Worm (Caenorhabditis elegans) whole organism, mixed stage, embryonic: ENCODE data around the gene C01G12.5.

Experiments used
- M03D4.4 ChIP-seq: sonication (generic microtip); optimal IDR thresholded peaks from 2 replicates; lab custom pipeline; 2017; ENCODE audit warnings: mild to moderate bottlenecking, missing genetic modification characterization, missing compliant biosample characterization
- bed-3 ChIP-seq: fragments of 200-800 bp; sonication (Bioruptor generic); optimal IDR thresholded peaks from 3 replicates; lab custom pipeline; 2018; ENCODE audit warnings: mild to moderate bottlenecking, missing genetic modification characterization, moderate library complexity, missing compliant biosample characterization
- ceh-39 ChIP-seq: fragments of 150-350 bp; optimal IDR thresholded peaks from 2 replicates; lab custom pipeline; 2014; ENCODE audit warnings: missing biosample characterization, missing genetic modification characterization
- ceh-43 ChIP-seq: fragments of 200-800 bp; sonication (Bioruptor generic); optimal IDR thresholded peaks from 2 replicates; lab custom pipeline; 2018; ENCODE audit warnings: mild to moderate bottlenecking, missing genetic modification characterization, moderate library complexity, missing compliant biosample characterization
- ceh-83 ChIP-seq: fragments of 200-800 bp; sonication (Bioruptor generic); optimal IDR thresholded peaks from 2 replicates; lab custom pipeline; 2018; ENCODE audit warnings: mild to moderate bottlenecking, missing genetic modification characterization, missing compliant biosample characterization
- ces-1 ChIP-seq: fragments of 150-350 bp; optimal IDR thresholded peaks from 2 replicates; lab custom pipeline; 2014; ENCODE audit warnings: missing biosample characterization, missing genetic modification reagents, missing genetic modification characterization
- cnd-1 ChIP-seq: fragments of 200-800 bp; sonication (Bioruptor generic); optimal IDR thresholded peaks from 2 replicates; lab custom pipeline; 2018; ENCODE audit warnings: mild to moderate bottlenecking, missing genetic modification characterization, missing compliant biosample characterization
- drap-1 ChIP-seq: fragments of 200-800 bp; sonication (Bioruptor generic); optimal IDR thresholded peaks from 3 replicates; lab custom pipeline; 2018; ENCODE audit warnings: mild to moderate bottlenecking, missing genetic modification characterization, missing compliant biosample characterization
- elt-1 ChIP-seq: sonication (generic microtip); optimal IDR thresholded peaks from 2 replicates; lab custom pipeline; 2017; ENCODE audit warnings: missing genetic modification characterization, mild to moderate bottlenecking, missing compliant biosample characterization, antibody characterized with exemption, moderate library complexity, borderline replicate concordance; ENCODE audit not compliant: insufficient read depth
- elt-3 ChIP-seq: fragments of 150-350 bp; optimal IDR thresholded peaks from 2 replicates; lab custom pipeline; 2014; ENCODE audit warnings: missing biosample characterization, missing genetic modification characterization
- flh-1 ChIP-seq: fragments of 200-800 bp; sonication (Bioruptor generic); optimal IDR thresholded peaks from 2 replicates; lab custom pipeline; 2018; ENCODE audit warnings: mild to moderate bottlenecking, missing genetic modification characterization, moderate library complexity, missing compliant biosample characterization
- ham-2 ChIP-seq: fragments of 200-800 bp; sonication (Bioruptor generic); optimal IDR thresholded peaks from 2 replicates; lab custom pipeline; 2018; ENCODE audit warnings: mild to moderate bottlenecking, missing genetic modification characterization, missing compliant biosample characterization
- hlh-1 ChIP-seq: fragments of 150-350 bp; optimal IDR thresholded peaks from 2 replicates; lab custom pipeline; 2014; ENCODE audit warnings: missing biosample characterization, missing genetic modification reagents, missing genetic modification characterization
- lin-13 ChIP-seq: fragments of 150-350 bp; optimal IDR thresholded peaks from 2 replicates; lab custom pipeline; 2014; ENCODE audit warnings: missing biosample characterization, missing genetic modification characterization
- lin-32 ChIP-seq: fragments of 200-800 bp; sonication (Bioruptor generic); optimal IDR thresholded peaks from 2 replicates; lab custom pipeline; 2018; ENCODE audit warnings: mild to moderate bottlenecking, missing genetic modification characterization, missing compliant biosample characterization
- lsy-2 ChIP-seq: fragments of 150-350 bp; optimal IDR thresholded peaks from 2 replicates; lab custom pipeline; 2014; ENCODE audit warnings: missing biosample characterization, missing genetic modification characterization
- mab-5 ChIP-seq: fragments of 150-350 bp; optimal IDR thresholded peaks from 2 replicates; lab custom pipeline; 2014; ENCODE audit warnings: missing biosample characterization, missing genetic modification characterization
- mep-1 ChIP-seq: fragments of 150-350 bp; optimal IDR thresholded peaks from 2 replicates; lab custom pipeline; 2017; ENCODE audit warnings: missing biosample characterization, missing genetic modification reagents, missing genetic modification characterization, inconsistent platforms
- mls-2 ChIP-seq: sonication (generic microtip); optimal IDR thresholded peaks from 2 replicates; lab custom pipeline; 2016; ENCODE audit warnings: mild to moderate bottlenecking, missing genetic modification characterization, moderate library complexity, missing compliant biosample characterization
- nhr-2 ChIP-seq: fragments of 150-350 bp; optimal IDR thresholded peaks from 2 replicates; lab custom pipeline; 2014; ENCODE audit warnings: missing biosample characterization, missing genetic modification characterization
- nhr-237 ChIP-seq: fragments of 150-350 bp; optimal IDR thresholded peaks from 2 replicates; lab custom pipeline; 2014; ENCODE audit warnings: missing biosample characterization, missing genetic modification characterization
- nhr-28 ChIP-seq: fragments of 150-350 bp; optimal IDR thresholded peaks from 2 replicates; lab custom pipeline; 2014; ENCODE audit warnings: missing biosample characterization, missing genetic modification characterization
- nhr-76 ChIP-seq: sonication (generic microtip); optimal IDR thresholded peaks from 2 replicates; lab custom pipeline; 2017; ENCODE audit warnings: missing biosample characterization, missing genetic modification characterization
- pha-4 ChIP-seq: fragments of 150-350 bp; optimal IDR thresholded peaks from 2 replicates; lab custom pipeline; 2018; ENCODE audit warnings: missing biosample characterization, missing genetic modification reagents, missing genetic modification characterization
- snpc-4 ChIP-seq: fragments of 150-350 bp; optimal IDR thresholded peaks from 2 replicates; lab custom pipeline; 2014; ENCODE audit warnings: missing biosample characterization, missing genetic modification characterization
- sptf-1 ChIP-seq: sonication (generic microtip); optimal IDR thresholded peaks from 2 replicates; lab custom pipeline; 2017; ENCODE audit warnings: mild to moderate bottlenecking, missing genetic modification characterization, moderate library complexity, missing compliant biosample characterization
- tbx-8 ChIP-seq: fragments of 200-800 bp; sonication (Bioruptor generic); optimal IDR thresholded peaks from 2 replicates; lab custom pipeline; 2018; ENCODE audit warnings: mild to moderate bottlenecking, missing genetic modification characterization, moderate library complexity, missing compliant biosample characterization
- unc-120 ChIP-seq: sonication (generic microtip); optimal IDR thresholded peaks from 2 replicates; lab custom pipeline; 2017; ENCODE audit warnings: missing genetic modification characterization, missing compliant biosample characterization; ENCODE audit not compliant: poor library complexity, severe bottlenecking
- unc-39 ChIP-seq: fragments of 150-350 bp; optimal IDR thresholded peaks from 2 replicates; lab custom pipeline; 2014; ENCODE audit warnings: missing biosample characterization, missing genetic modification characterization
- unc-62 ChIP-seq: fragments of 150-350 bp; optimal IDR thresholded peaks from 2 replicates; lab custom pipeline; 2014; ENCODE audit warnings: missing biosample characterization, missing genetic modification reagents, missing genetic modification characterization
- zip-8 ChIP-seq: fragments of 150-350 bp; optimal IDR thresholded peaks from 2 replicates; lab custom pipeline; 2014; ENCODE audit warnings: missing biosample characterization, missing genetic modification characterization
- ztf-11 ChIP-seq: fragments of 150-350 bp; optimal IDR thresholded peaks from 2 replicates; lab custom pipeline; 2014; ENCODE audit warnings: missing biosample characterization, missing genetic modification characterization

The C01G12.5 gene

DNA sequence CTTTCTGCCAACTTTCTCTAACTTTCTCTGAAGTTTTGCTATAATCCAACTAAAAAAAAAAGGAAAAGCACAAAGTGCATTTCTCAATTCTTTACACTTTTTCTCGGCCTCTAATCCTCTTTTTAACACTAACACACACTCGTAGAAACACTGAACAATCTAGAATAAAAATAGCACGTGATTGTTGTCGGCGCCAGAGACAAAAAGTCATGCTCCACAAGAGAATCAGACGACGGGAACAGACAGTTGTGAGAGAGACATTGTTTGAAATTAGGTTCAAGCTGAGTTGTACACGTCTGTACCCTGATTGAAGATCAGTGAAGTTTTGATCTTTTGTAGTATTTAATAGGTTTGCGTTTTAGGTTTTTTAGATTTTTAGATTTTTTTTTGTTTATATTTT is 11.1 kb upstream of the C01G12.5 start:
- peak; percentile 21 for TF ChIP-seq hlh-1 (tag; lab: Kevin White, UChicago)
- TF ChIP-seq unc-120 = no peak
- no peak for TF ChIP-seq ceh-83 (GFP tag; lab: Kevin White, UChicago)
- no peak for TF ChIP-seq snpc-4 (tag; lab: Kevin White, UChicago)

DNA sequence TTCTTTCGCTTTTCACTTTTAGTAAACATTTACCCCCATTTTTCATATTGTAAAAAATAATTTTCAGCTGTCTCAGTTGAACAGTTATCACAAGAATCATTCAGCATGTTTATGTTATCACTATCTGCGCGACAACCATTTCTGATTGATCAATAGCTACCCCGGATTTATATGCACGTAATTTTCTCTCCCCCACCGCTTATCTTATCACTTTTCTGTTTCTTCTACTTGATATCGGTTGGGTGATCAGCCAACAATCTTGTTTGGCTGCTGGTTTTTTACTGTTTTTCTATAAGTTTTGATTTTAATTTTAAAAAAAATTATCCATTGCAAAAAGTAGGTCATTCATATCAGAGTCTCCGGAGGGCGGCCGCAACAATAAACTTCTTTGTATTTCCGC is 10.5 kb upstream of the C01G12.5 start:
- TF ChIP-seq ham-2 (GFP tag; lab: Kevin White, UChicago) = no peak
- TF ChIP-seq snpc-4 (tag; lab: Kevin White, UChicago) = no peak
- TF ChIP-seq elt-1 = no peak
- peak; percentile 32 for TF ChIP-seq elt-3 (tag; lab: Kevin White, UChicago)
- TF ChIP-seq hlh-1 (tag; lab: Kevin White, UChicago) = no peak
- TF ChIP-seq ceh-83 (GFP tag; lab: Kevin White, UChicago) = no peak

DNA sequence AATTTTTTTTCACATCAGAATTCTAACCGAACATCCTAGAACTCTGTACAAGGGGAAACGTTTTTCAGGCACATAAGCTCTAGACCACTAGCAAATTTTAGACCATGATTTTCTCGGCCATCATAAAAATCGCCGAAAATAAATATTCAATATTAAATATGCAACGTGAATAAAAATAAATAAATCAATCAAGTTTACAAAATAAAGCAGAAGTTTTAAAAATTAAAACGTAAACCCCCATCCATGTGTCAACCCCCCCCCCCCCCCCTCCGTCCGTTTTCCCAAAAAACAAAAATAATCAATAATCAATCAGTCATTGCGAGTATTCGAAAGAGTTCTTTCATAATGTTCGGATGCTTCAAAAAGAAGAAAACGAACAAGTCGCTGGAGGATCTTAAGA is 6.0 kb upstream of the C01G12.5 start, which contains the start of gene catp-4:
catp-4 (plus strand) TSS at position 301 of the 400 bp plus-strand sequence.
- TF ChIP-seq flh-1 (GFP tag; lab: Kevin White, UChicago) = no peak
- no peak for TF ChIP-seq hlh-1 (tag; lab: Kevin White, UChicago)
- TF ChIP-seq ham-2 (GFP tag; lab: Kevin White, UChicago) = no peak
- TF ChIP-seq ceh-43 (GFP tag; lab: Kevin White, UChicago) = no peak
- no peak for TF ChIP-seq mls-2
- no peak for TF ChIP-seq lsy-2
- TF ChIP-seq unc-62 (GFP tag; lab: Kevin White, UChicago) = no peak
- no peak for TF ChIP-seq ceh-39 (tag; lab: Kevin White, UChicago)
- no peak for TF ChIP-seq elt-1
- no peak for TF ChIP-seq zip-8 (tag; lab: Kevin White, UChicago)

DNA sequence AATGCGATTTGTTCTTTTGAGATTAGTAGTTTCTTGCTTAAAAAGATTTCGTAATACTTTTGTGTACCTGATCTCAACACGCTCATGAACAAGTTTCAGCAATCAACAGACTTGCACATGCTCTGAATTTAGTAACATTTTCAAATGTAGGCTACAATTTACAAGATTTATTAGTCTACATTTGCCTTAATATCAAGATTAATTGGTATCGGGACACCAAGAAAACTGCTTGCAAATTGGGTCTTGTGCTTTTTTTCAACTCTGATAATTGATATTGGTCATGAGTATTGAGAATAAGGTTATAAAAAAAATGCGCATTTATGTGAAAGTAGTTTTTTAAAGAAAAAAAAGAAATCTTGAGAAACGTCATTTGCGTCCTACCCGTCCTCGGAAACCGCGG is 5.3 kb upstream of the C01G12.5 start:
- no peak for TF ChIP-seq elt-3 (tag; lab: Kevin White, UChicago)
- TF ChIP-seq nhr-76 (tag; lab: Kevin White, UChicago) = no peak
- no peak for TF ChIP-seq mep-1 (tag; lab: Kevin White, UChicago)
- TF ChIP-seq, all 35 proteins: peak for 0

DNA sequence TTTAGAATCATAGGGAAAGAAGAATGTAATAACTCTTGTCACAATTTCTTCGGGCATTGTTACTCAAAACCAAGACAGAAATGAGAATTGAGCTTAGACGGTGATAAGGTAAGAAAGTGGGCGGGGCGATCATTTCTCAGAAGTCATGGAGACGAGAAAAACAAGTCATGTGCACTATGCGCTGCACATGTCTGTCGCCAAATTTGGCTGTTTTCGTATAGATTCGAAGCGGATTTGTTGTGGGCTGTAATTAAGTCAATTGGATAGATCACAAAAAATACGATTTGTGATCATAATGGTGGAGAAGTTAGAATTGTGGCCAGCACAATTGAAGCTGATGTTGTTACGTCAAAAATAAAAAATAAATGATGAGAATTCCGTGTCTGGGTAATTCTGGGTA is 4.4 kb upstream of the C01G12.5 start, which contains the start of gene C01G12.7:
C01G12.7 (minus strand) TSS at position 195 of the 400 bp plus-strand sequence.
- TF ChIP-seq ceh-83 (GFP tag; lab: Kevin White, UChicago) (no peak), snpc-4 (tag; lab: Kevin White, UChicago) (no peak), ham-2 (GFP tag; lab: Kevin White, UChicago) (no peak), zip-8 (tag; lab: Kevin White, UChicago) (no peak), bed-3 (GFP tag; lab: Kevin White, UChicago) (no peak), elt-3 (tag; lab: Kevin White, UChicago) (no peak), hlh-1 (tag; lab: Kevin White, UChicago) (no peak), mab-5 (tag; lab: Kevin White, UChicago) (no peak), drap-1 (no peak), unc-39 (tag; lab: Kevin White, UChicago) (no peak), ces-1 (GFP tag; lab: Kevin White, UChicago) (no peak), lin-13 (tag; lab: Kevin White, UChicago) (no peak), cnd-1 (no peak), lin-32 (GFP tag; lab: Kevin White, UChicago) (no peak), nhr-28 (tag; lab: Kevin White, UChicago) (no peak), ztf-11 (tag; lab: Kevin White, UChicago) (no peak), elt-1 (no peak), sptf-1 (tag; lab: Kevin White, UChicago) (no peak), tbx-8 (no peak), mep-1 (tag; lab: Kevin White, UChicago) (no peak)

DNA sequence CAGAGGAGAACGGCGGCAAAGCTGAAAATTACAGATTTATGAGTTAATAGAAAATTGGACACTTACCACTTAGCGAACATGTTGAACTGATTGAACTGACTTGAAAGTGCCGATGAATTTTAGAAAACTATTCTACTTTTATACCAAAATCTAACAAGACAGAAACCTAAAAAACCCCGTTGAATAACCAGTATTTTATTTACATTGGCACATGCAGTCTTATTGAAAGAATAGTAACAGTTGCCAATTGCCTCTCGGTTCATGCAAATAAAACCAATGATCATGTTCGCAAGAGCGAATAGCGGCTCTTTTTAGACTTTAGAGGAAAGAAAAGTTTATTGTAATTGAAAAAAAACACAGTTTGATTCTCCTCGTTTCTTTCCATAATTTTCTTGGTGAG is 855 bp upstream of the C01G12.5 start, which contains the start of gene nspb-10:
nspb-10 (minus strand) TSS at position 101 of the 400 bp plus-strand sequence.
- no peak for TF ChIP-seq M03D4.4 (tag; lab: Kevin White, UChicago)
- no peak for TF ChIP-seq sptf-1 (tag; lab: Kevin White, UChicago)
- TF ChIP-seq nhr-76 (tag; lab: Kevin White, UChicago) = no peak
- TF ChIP-seq unc-39 (tag; lab: Kevin White, UChicago) = no peak
- no peak for TF ChIP-seq mls-2
- no peak for TF ChIP-seq ham-2 (GFP tag; lab: Kevin White, UChicago)
- TF ChIP-seq nhr-2 = no peak
- TF ChIP-seq pha-4 (tag; lab: Kevin White, UChicago) = no peak
- TF ChIP-seq lsy-2 = no peak
- TF ChIP-seq nhr-237 (tag; lab: Kevin White, UChicago) = no peak
